Worm (Caenorhabditis elegans): ENCODE measurements around the gene F21C10.3.

ce11 chrV:9162118-9162729, 34.4 kb downstream of the F21C10.3 start:
- TF ChIP-seq R02D3.7 (tag; optimal IDR thresholded peaks at IDR 0.05) (no peak), ztf-11 (tag; optimal IDR thresholded peaks at IDR 0.05) (no peak), nhr-237 (tag; optimal IDR thresholded peaks at IDR 0.05) (no peak), unc-62 (GFP tag; optimal IDR thresholded peaks at IDR 0.05) (no peak), ama-1 (optimal IDR thresholded peaks at IDR 0.05) (no peak), skn-1 (tag; optimal IDR thresholded peaks at IDR 0.05) (no peak), mdl-1 (tag; optimal IDR thresholded peaks at IDR 0.05) (no peak)

Measured in whole organism, L2 larva.